Worm (Caenorhabditis elegans): ENCODE measurements around the gene F53H8.3.

DNA sequence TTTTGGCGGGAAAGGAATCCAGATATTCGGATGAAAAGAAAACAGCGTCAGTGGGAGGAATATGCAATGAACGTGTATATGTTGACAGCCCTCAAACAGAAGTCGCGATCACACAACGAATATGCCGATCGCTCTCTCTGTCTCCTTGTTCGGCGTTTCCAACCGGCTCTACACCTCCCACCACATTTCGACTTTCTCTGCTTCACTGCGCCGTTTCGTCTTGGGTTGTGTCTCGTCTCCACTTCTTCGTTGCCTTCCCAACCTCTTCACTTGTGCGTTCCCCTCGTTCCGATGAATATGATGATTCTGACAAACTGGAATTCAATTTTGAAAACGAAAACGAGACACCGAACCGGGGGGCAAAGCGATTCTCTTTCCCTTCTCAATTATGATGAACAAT is 40.4 kb upstream of the F53H8.3 start, which contains the start of gene mab-7:
- TF ChIP-seq klf-2 (GFP tag; conservative IDR thresholded peaks at IDR 0.05): no peak
- no peak for TF ChIP-seq T22C8.4 (GFP tag; IDR thresholded peaks at IDR 0.05)
- no peak for TF ChIP-seq ztf-29 (GFP tag; IDR thresholded peaks at IDR 0.05)
